Fruit fly (Drosophila melanogaster) whole organism, pupa: ENCODE data around the gene CG34382.

Experiments used
- CG10348 ChIP-seq: fragments of 200-800 bp; sonication (Bioruptor generic); IDR thresholded peaks from 2 replicates; pipeline ENCODE4 v1.3.6; 2022; ENCODE audit warnings: missing biosample characterization, missing genetic modification characterization
- CG12605 ChIP-seq: fragments of 200-800 bp; sonication (Bioruptor generic); IDR thresholded peaks from 2 replicates; pipeline ENCODE4 v1.3.6; 2022; ENCODE audit warnings: missing biosample characterization, missing genetic modification characterization
- CG13204 ChIP-seq: fragments of 200-800 bp; sonication (Bioruptor generic); optimal IDR thresholded peaks from 2 replicates; lab custom pipeline; 2018; ENCODE audit warnings: missing biosample characterization, mild to moderate bottlenecking, missing genetic modification characterization, moderate library complexity
- CG14655 ChIP-seq: fragments of 200-800 bp; sonication (Bioruptor generic); optimal IDR thresholded peaks from 3 replicates; lab custom pipeline; 2017; ENCODE audit warnings: mild to moderate bottlenecking, missing biosample characterization, missing genetic modification reagents, missing genetic modification characterization
- CG15710 ChIP-seq: fragments of 200-800 bp; sonication (Bioruptor generic); optimal IDR thresholded peaks from 2 replicates; lab custom pipeline; 2018; ENCODE audit warnings: missing biosample characterization, mild to moderate bottlenecking, missing genetic modification characterization, moderate library complexity
- CG17806 ChIP-seq: fragments of 200-800 bp; sonication (Bioruptor generic); optimal IDR thresholded peaks from 2 replicates; lab custom pipeline; 2018; ENCODE audit warnings: missing biosample characterization, mild to moderate bottlenecking, missing genetic modification characterization, moderate library complexity
- CG32121 ChIP-seq: fragments of 200-800 bp; sonication (Bioruptor generic); IDR thresholded peaks from 2 replicates; pipeline ENCODE4 v1.3.6; 2022; ENCODE audit warnings: missing biosample characterization, missing genetic modification characterization
- CG34367 ChIP-seq: fragments of 200-800 bp; sonication (Bioruptor generic); optimal IDR thresholded peaks from 2 replicates; lab custom pipeline; 2018; ENCODE audit warnings: missing biosample characterization, mild to moderate bottlenecking, missing genetic modification characterization
- CG4496 ChIP-seq: fragments of 200-800 bp; sonication (Bioruptor generic); IDR thresholded peaks from 3 replicates; pipeline ENCODE4 v1.3.6; 2022; ENCODE audit warnings: missing biosample characterization, missing genetic modification characterization
- CG8159 ChIP-seq: fragments of 200-800 bp; sonication (Bioruptor generic); optimal IDR thresholded peaks from 3 replicates; lab custom pipeline; 2018; ENCODE audit warnings: missing biosample characterization, mild to moderate bottlenecking, missing genetic modification characterization, moderate library complexity
- CG8301 ChIP-seq: fragments of 200-800 bp; sonication (Bioruptor generic); optimal IDR thresholded peaks from 2 replicates; lab custom pipeline; 2018; ENCODE audit warnings: missing biosample characterization, mild to moderate bottlenecking, missing genetic modification characterization
- CG9948 ChIP-seq: fragments of 200-800 bp; sonication (Bioruptor generic); optimal IDR thresholded peaks from 2 replicates; lab custom pipeline; 2018; ENCODE audit warnings: missing biosample characterization, mild to moderate bottlenecking, missing genetic modification characterization, moderate library complexity
- D1 ChIP-seq: fragments of 200-800 bp; sonication (Bioruptor generic); optimal IDR thresholded peaks from 2 replicates; lab custom pipeline; 2018; ENCODE audit warnings: missing biosample characterization, mild to moderate bottlenecking, missing genetic modification characterization, moderate library complexity
- EcR ChIP-seq: fragments of 200-800 bp; sonication (Bioruptor generic); optimal IDR thresholded peaks from 3 replicates; lab custom pipeline; 2019; ENCODE audit warnings: missing biosample characterization, missing genetic modification characterization, mild to moderate bottlenecking, moderate library complexity, missing genetic modification reagents
- Ets98B ChIP-seq: fragments of 200-800 bp; sonication (Bioruptor generic); IDR thresholded peaks from 2 replicates; pipeline ENCODE4 v1.3.6; 2022; ENCODE audit warnings: missing biosample characterization, missing genetic modification characterization
- Pif1A ChIP-seq: fragments of 200-800 bp; sonication (Bioruptor generic); optimal IDR thresholded peaks from 3 replicates; lab custom pipeline; 2016; ENCODE audit warnings: missing biosample characterization, missing genetic modification characterization
- Pif1B ChIP-seq: fragments of 200-800 bp; sonication (Bioruptor generic); optimal IDR thresholded peaks from 3 replicates; lab custom pipeline; 2016; ENCODE audit warnings: missing biosample characterization, missing genetic modification characterization
- Snoo ChIP-seq: fragments of 200-800 bp; sonication (Bioruptor generic); optimal IDR thresholded peaks from 3 replicates; lab custom pipeline; 2017; ENCODE audit warnings: missing biosample characterization, mild to moderate bottlenecking, missing genetic modification characterization, inconsistent platforms
- fd96Ca ChIP-seq: fragments of 200-800 bp; sonication (Bioruptor generic); IDR thresholded peaks from 3 replicates; pipeline ENCODE4 v1.3.6; 2022; ENCODE audit warnings: missing biosample characterization, missing genetic modification characterization
- gl ChIP-seq: fragments of 200-800 bp; sonication (Bioruptor generic); optimal IDR thresholded peaks from 2 replicates; lab custom pipeline; 2018; ENCODE audit warnings: missing biosample characterization, mild to moderate bottlenecking, missing genetic modification characterization
- rn ChIP-seq: fragments of 200-800 bp; sonication (Bioruptor generic); IDR thresholded peaks from 2 replicates; pipeline ENCODE4 v1.3.6; 2022; ENCODE audit warnings: missing biosample characterization, missing genetic modification characterization

Gene CG34382

DNA sequence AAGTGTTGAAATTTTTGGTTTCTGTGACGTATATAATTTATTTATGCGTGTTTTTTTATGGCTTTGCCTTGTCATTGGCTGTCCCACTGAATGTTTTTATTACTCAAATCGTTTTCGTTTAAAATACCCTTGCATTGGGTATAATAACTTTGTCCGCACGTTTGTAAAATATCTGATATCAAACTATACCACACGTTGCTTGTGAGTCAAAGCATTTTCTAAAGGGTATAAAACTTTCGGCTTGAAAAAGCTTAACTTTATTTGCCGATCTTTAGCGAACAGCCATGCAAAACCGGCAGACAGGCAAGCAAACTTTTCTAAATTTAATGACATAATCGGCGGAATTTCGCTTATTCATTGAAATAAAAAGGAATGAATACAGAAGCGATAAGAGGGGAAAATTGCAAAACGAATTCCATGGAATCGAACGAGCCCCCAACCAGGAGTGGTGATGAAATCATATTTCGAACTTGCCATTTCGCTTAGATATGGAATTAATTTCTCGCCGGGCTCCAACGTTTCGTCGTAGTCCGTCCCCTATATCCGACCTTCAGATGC lies 31.3 kb upstream of the CG34382 start:
- TF ChIP-seq Snoo (tag; lab: Kevin White, UChicago) (no peak), D1 (tag; lab: Kevin White, UChicago) (no peak), CG32121 (no peak), fd96Ca (GFP tag; lab: Robert Waterston, UW) (0 out of 3 replicates have a peak, but pooled peaks have one; percentile 25), Pif1A (GFP tag; lab: Kevin White, UChicago) (peak; percentile 1), CG8159 (tag; lab: Kevin White, UChicago) (no peak), CG9948 (no peak), CG12605 (GFP tag; lab: Robert Waterston, UW) (no peak)
- TF ChIP-seq, all 21 proteins: peak for 2

DNA sequence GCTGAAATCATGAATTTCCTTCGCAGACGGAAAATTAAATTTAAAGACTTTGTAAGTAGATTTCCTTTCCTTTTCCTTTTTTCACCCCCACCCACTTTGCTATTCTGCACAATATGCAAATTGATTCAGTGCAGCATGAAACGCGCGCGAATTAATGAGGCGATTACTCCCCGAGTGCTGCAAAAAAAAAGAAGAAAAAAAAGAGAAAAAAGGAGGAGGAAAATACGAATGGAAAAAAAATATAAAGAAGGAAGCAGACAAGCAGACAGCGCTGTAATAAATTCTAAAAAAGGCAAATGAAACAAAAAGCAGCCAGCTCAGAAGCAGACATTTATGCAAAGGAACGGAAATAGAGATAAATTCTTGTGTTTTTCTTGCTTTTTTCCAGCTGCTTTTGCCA lies 30.0 kb upstream of the CG34382 start:
- TF ChIP-seq CG14655 (peak; percentile 90), fd96Ca (GFP tag; lab: Robert Waterston, UW) (peak; percentile 55; the same call in 2 of the 3 replicates), CG8159 (tag; lab: Kevin White, UChicago) (peak; percentile 84), Ets98B (GFP tag; lab: Robert Waterston, UW) (peak; percentile 65), EcR (GFP tag; lab: Kevin White, UChicago) (peak; percentile 43), CG12605 (GFP tag; lab: Robert Waterston, UW) (peak; percentile 93), D1 (tag; lab: Kevin White, UChicago) (peak; percentile 46), CG32121 (no peak), Snoo (tag; lab: Kevin White, UChicago) (no peak), CG10348 (GFP tag; lab: Robert Waterston, UW) (no peak), CG34367 (tag; lab: Kevin White, UChicago) (peak; percentile 76), Pif1B (GFP tag; lab: Kevin White, UChicago) (peak; percentile 82), CG8301 (peak; percentile 69), CG13204 (GFP tag; lab: Kevin White, UChicago) (peak; percentile 85), gl (peak; percentile 97), Pif1A (GFP tag; lab: Kevin White, UChicago) (peak; percentile 91), CG9948 (peak; percentile 73), CG17806 (peak; percentile 74), CG15710 (peak; percentile 73), CG4496 (peak; percentile 81; the same call in 2 of the 3 replicates), rn (GFP tag; lab: Robert Waterston, UW) (peak; percentile 47; the same call in 1 of the 2 replicates)

DNA sequence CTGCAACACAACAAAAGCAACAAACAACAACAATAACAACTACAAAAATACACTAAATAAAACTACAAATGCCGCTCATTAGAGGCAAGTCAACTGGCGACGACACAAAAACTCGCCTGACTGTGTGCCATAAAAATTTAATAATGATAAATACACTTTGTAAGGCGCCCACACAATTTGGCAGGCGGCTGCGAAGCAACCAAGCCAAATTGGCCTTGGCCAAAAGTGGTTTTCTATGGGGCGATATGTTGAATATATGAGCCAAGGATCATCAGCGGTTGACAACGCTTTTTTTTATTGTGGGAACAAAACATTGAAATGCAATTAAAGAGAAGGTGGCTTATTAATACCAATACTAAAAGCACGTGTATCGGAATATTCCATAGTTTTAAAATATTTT lies 28.7 kb upstream of the CG34382 start:
- no peak for TF ChIP-seq gl
- no peak for TF ChIP-seq Ets98B (GFP tag; lab: Robert Waterston, UW)
- no peak for TF ChIP-seq Pif1A (GFP tag; lab: Kevin White, UChicago)

DNA sequence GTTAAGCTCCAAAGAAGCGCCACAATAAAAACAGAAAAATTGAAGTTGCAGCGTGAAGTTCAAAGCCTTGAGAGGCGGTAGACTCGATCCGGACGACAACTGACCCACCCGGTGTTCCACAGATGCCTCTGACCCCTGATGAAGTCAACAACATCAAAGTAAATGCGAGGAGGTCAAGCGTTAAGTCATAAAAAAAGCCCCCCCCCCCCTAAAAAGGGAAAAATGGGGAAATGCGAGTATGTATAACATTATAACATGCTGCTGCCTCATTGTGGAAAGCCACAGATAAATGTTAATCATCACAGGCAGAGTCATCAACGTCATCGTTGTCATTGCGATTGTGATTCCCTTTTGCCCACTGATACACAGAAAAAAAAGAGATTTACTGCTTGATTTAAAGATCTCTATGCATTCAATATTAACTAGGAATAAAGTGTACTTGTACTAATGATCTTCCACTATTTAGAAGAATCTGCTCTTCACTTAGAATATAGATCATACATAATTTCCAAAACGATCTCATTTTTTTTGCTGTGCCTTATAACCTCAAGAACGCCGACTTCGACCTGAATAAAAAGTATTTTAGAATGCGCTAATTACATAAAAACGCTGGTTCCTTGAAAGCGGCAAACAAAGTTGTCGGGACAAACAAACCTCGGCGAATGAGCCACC lies 27.6 kb upstream of the CG34382 start:
- TF ChIP-seq Pif1A (GFP tag; lab: Kevin White, UChicago), result peak; percentile 3
- no peak for TF ChIP-seq CG10348 (GFP tag; lab: Robert Waterston, UW)
- no peak for TF ChIP-seq CG8301
- no peak for TF ChIP-seq EcR (GFP tag; lab: Kevin White, UChicago)
- no peak for TF ChIP-seq Snoo (tag; lab: Kevin White, UChicago)
- TF ChIP-seq Ets98B (GFP tag; lab: Robert Waterston, UW), result no peak
- no peak for TF ChIP-seq CG32121
- TF ChIP-seq CG15710, result peak; percentile 14
- TF ChIP-seq CG9948, result peak; percentile 15
- no peak for TF ChIP-seq gl
- TF ChIP-seq CG14655, result peak; percentile 7
- TF ChIP-seq Pif1B (GFP tag; lab: Kevin White, UChicago), result no peak
- TF ChIP-seq fd96Ca (GFP tag; lab: Robert Waterston, UW), result no peak
- no peak for TF ChIP-seq rn (GFP tag; lab: Robert Waterston, UW)
- TF ChIP-seq CG4496, result 0 out of 3 replicates have a peak, but pooled peaks have one; percentile 31
- no peak for TF ChIP-seq CG34367 (tag; lab: Kevin White, UChicago)
- TF ChIP-seq CG13204 (GFP tag; lab: Kevin White, UChicago), result no peak
- peak; percentile 32 for TF ChIP-seq CG17806
- no peak for TF ChIP-seq D1 (tag; lab: Kevin White, UChicago)
- peak; percentile 22 for TF ChIP-seq CG8159 (tag; lab: Kevin White, UChicago)
- no peak for TF ChIP-seq CG12605 (GFP tag; lab: Robert Waterston, UW)
- TF ChIP-seq, all 21 proteins: peak for 7

DNA sequence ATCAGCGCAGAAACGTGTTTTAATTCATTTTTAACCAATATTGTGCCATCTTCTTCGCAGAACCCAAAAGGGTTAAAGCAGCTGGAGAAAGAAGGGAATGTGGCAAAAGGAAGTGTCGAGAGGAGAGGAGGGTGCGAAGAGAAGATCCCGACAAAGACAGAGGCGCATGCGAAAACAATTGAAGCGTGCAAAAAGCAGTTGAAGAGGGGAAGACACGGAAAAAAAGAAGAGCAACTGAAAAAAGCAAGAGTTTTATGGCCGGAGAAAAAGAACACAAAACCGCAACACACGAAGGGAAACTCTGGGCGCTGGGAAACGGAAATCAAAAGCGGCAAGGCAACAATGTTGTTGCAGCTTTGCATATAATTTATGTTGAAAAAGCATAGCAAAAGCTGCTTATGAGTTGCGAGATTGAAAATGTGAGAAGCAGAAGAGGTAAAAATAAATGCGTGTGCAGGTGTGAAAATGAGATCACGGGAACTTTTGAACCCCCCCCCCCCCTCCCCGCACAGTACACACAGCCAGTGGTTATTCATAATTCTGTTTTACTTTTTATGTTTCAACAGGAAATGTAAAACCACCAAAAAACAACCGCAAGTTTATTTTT lies 25.5 kb upstream of the CG34382 start:
- TF ChIP-seq Snoo (tag; lab: Kevin White, UChicago) (no peak), CG8159 (tag; lab: Kevin White, UChicago) (peak; percentile 17), CG10348 (GFP tag; lab: Robert Waterston, UW) (no peak), CG14655 (peak; percentile 28), fd96Ca (GFP tag; lab: Robert Waterston, UW) (no peak), CG8301 (no peak), Pif1B (GFP tag; lab: Kevin White, UChicago) (no peak), CG15710 (peak; percentile 62), CG32121 (no peak), CG9948 (no peak), CG12605 (GFP tag; lab: Robert Waterston, UW) (0 out of 2 replicates have a peak, but pooled peaks have one; percentile 14), EcR (GFP tag; lab: Kevin White, UChicago) (no peak), Pif1A (GFP tag; lab: Kevin White, UChicago) (peak; percentile 5), CG4496 (0 out of 3 replicates have a peak, but pooled peaks have one; percentile 31), Ets98B (GFP tag; lab: Robert Waterston, UW) (no peak), rn (GFP tag; lab: Robert Waterston, UW) (no peak), gl (peak; percentile 25), D1 (tag; lab: Kevin White, UChicago) (no peak), CG13204 (GFP tag; lab: Kevin White, UChicago) (peak; percentile 77), CG17806 (no peak), CG34367 (tag; lab: Kevin White, UChicago) (peak; percentile 61)
- TF ChIP-seq, all 21 proteins: peak for 9
